Fruit fly (Drosophila melanogaster) whole organism, prepupa: ENCODE results near the gene rk.

Source experiments
- CG10631 ChIP-seq: fragments of 200-800 bp; sonication (Bioruptor generic); optimal IDR thresholded peaks from 2 replicates; lab custom pipeline; 2016; ENCODE audit warnings: missing biosample characterization, missing genetic modification characterization
- CG10669 ChIP-seq: fragments of 200-800 bp; sonication (Bioruptor generic); optimal IDR thresholded peaks from 3 replicates; lab custom pipeline; 2018; ENCODE audit warnings: missing biosample characterization, mild to moderate bottlenecking, missing genetic modification characterization, moderate library complexity
- CG1621 ChIP-seq: fragments of 200-800 bp; sonication (Bioruptor generic); optimal IDR thresholded peaks from 3 replicates; lab custom pipeline; 2018; ENCODE audit warnings: missing biosample characterization, mild to moderate bottlenecking, missing genetic modification characterization
- CG4318 ChIP-seq: fragments of 200-800 bp; sonication (Bioruptor generic); optimal IDR thresholded peaks from 3 replicates; lab custom pipeline; 2017; ENCODE audit warnings: missing biosample characterization, mild to moderate bottlenecking, missing genetic modification characterization
- CG8632 ChIP-seq: fragments of 200-800 bp; sonication (Bioruptor generic); optimal IDR thresholded peaks from 3 replicates; lab custom pipeline; 2016; ENCODE audit warnings: missing biosample characterization, missing genetic modification characterization
- Eip75B ChIP-seq: fragments of 200-800 bp; sonication (Bioruptor generic); optimal IDR thresholded peaks from 3 replicates; lab custom pipeline; 2016; ENCODE audit warnings: missing biosample characterization, missing genetic modification characterization
- Hr38 ChIP-seq: sonication (Bioruptor generic); optimal IDR thresholded peaks from 2 replicates; lab custom pipeline; 2016; ENCODE audit warnings: missing biosample characterization, missing genetic modification characterization
- Hr4 ChIP-seq: fragments of 200-800 bp; sonication (Bioruptor generic); optimal IDR thresholded peaks from 3 replicates; lab custom pipeline; 2016; ENCODE audit warnings: missing biosample characterization, missing genetic modification characterization
- esn ChIP-seq: fragments of 200-800 bp; sonication (Bioruptor generic); optimal IDR thresholded peaks from 2 replicates; lab custom pipeline; 2016; ENCODE audit warnings: missing biosample characterization, mild to moderate bottlenecking, missing genetic modification characterization, moderate library complexity
- net ChIP-seq: fragments of 200-800 bp; sonication (Bioruptor generic); optimal IDR thresholded peaks from 3 replicates; lab custom pipeline; 2016; ENCODE audit warnings: missing biosample characterization, missing genetic modification characterization
- salr ChIP-seq, 2 experiments: fragments of 200-800 bp; sonication (Bioruptor generic); optimal IDR thresholded peaks; 3 replicates each; lab custom pipeline; 2016 to 2018; ENCODE audit warnings: missing biosample characterization in 2 of 2, missing genetic modification characterization in 2 of 2, mild to moderate bottlenecking in 1 of 2
- svp ChIP-seq: fragments of 200-800 bp; sonication (Bioruptor generic); peaks from one replicate; lab custom pipeline; 2016; ENCODE audit warnings: missing biosample characterization, missing genetic modification characterization

dm6 chr2L:14015109-14015508 is 14.1 kb upstream of the rk start:
- TF ChIP-seq CG1621 (no peak), Hr4 (GFP tag; lab: Kevin White, UChicago) (no peak), CG8632 (no peak), svp (no peak), CG10631 (GFP tag; lab: Kevin White, UChicago) (no peak), CG10669 (GFP tag; lab: Kevin White, UChicago) (no peak), Hr38 (no peak), salr (GFP tag; optimal IDR thresholded peaks at IDR 0.05; lab: Kevin White, UChicago) (no peak), CG4318 (GFP tag; lab: Kevin White, UChicago) (no peak), esn (GFP tag; lab: Kevin White, UChicago) (no peak), net (GFP tag; lab: Kevin White, UChicago) (no peak), Eip75B (GFP tag; lab: Kevin White, UChicago) (no peak)
